Worm (Caenorhabditis elegans) whole organism, mixed stage, embryonic: ENCODE measurements around the gene usp-14.

Experiments used
- blmp-1 ChIP-seq: fragments of 150-350 bp; optimal IDR thresholded peaks from 2 replicates; lab custom pipeline; 2014; ENCODE audit warnings: missing biosample characterization, missing genetic modification characterization
- elt-1 ChIP-seq: sonication (generic microtip); optimal IDR thresholded peaks from 2 replicates; lab custom pipeline; 2017; ENCODE audit warnings: missing genetic modification characterization, mild to moderate bottlenecking, missing compliant biosample characterization, antibody characterized with exemption, moderate library complexity, borderline replicate concordance; ENCODE audit not compliant: insufficient read depth
- elt-3 ChIP-seq: fragments of 150-350 bp; optimal IDR thresholded peaks from 2 replicates; lab custom pipeline; 2014; ENCODE audit warnings: missing biosample characterization, missing genetic modification characterization
- lin-13 ChIP-seq: fragments of 150-350 bp; optimal IDR thresholded peaks from 2 replicates; lab custom pipeline; 2014; ENCODE audit warnings: missing biosample characterization, missing genetic modification characterization
- mep-1 ChIP-seq: fragments of 150-350 bp; optimal IDR thresholded peaks from 2 replicates; lab custom pipeline; 2017; ENCODE audit warnings: missing biosample characterization, missing genetic modification reagents, missing genetic modification characterization, inconsistent platforms
- nhr-12 ChIP-seq: fragments of 150-350 bp; optimal IDR thresholded peaks from 2 replicates; lab custom pipeline; 2014; ENCODE audit warnings: missing biosample characterization, missing genetic modification characterization
- nhr-237 ChIP-seq: fragments of 150-350 bp; optimal IDR thresholded peaks from 2 replicates; lab custom pipeline; 2014; ENCODE audit warnings: missing biosample characterization, missing genetic modification characterization
- snpc-4 ChIP-seq: fragments of 150-350 bp; optimal IDR thresholded peaks from 2 replicates; lab custom pipeline; 2014; ENCODE audit warnings: missing biosample characterization, missing genetic modification characterization
- unc-62 ChIP-seq: fragments of 150-350 bp; optimal IDR thresholded peaks from 2 replicates; lab custom pipeline; 2014; ENCODE audit warnings: missing biosample characterization, missing genetic modification reagents, missing genetic modification characterization
- ztf-11 ChIP-seq: fragments of 150-350 bp; optimal IDR thresholded peaks from 2 replicates; lab custom pipeline; 2014; ENCODE audit warnings: missing biosample characterization, missing genetic modification characterization

- TF ChIP-seq mep-1 = peak; percentile 82
- peak; percentile 26 for TF ChIP-seq lin-13 (tag; lab: Kevin White, UChicago)
- TF ChIP-seq nhr-12 = no peak
- TF ChIP-seq elt-3 (tag; lab: Kevin White, UChicago) = no peak
- TF ChIP-seq elt-1 (tag; lab: Kevin White, UChicago) = no peak
- TF ChIP-seq ztf-11 (tag; lab: Kevin White, UChicago) = no peak
- no peak for TF ChIP-seq unc-62 (GFP tag; lab: Kevin White, UChicago)
- peak; percentile 85 for TF ChIP-seq nhr-237
- TF ChIP-seq snpc-4 (tag; lab: Kevin White, UChicago) = no peak
- TF ChIP-seq blmp-1 (tag; lab: Kevin White, UChicago) = no peak
These were observed 47.3 kb downstream of the usp-14 start, which contains the start of gene smg-8 for ce11 chrII:14441144-14441543.
